Fruit fly (Drosophila melanogaster) whole organism, prepupa: ENCODE measurements around the gene AnxB9.
A peak's percentile ranks its signal among the peaks of the same experiment; 100 is the strongest.

Experiments used
- Blimp-1 ChIP-seq: fragments of 200-800 bp; sonication (Bioruptor generic); optimal IDR thresholded peaks from 3 replicates; lab custom pipeline; 2017; ENCODE audit warnings: missing biosample characterization, missing genetic modification characterization, mild to moderate bottlenecking, moderate library complexity, missing genetic modification reagents
- CG10631 ChIP-seq: fragments of 200-800 bp; sonication (Bioruptor generic); optimal IDR thresholded peaks from 2 replicates; lab custom pipeline; 2016; ENCODE audit warnings: missing biosample characterization, missing genetic modification characterization
- CG11294 ChIP-seq: fragments of 200-800 bp; sonication (Bioruptor generic); IDR thresholded peaks from 2 replicates; pipeline ENCODE4 v1.3.6; 2022; ENCODE audit warnings: missing biosample characterization, missing genetic modification characterization
- CG11762 ChIP-seq: fragments of 200-800 bp; sonication (Bioruptor generic); optimal IDR thresholded peaks from 3 replicates; lab custom pipeline; 2016; ENCODE audit warnings: missing biosample characterization, missing genetic modification characterization; ENCODE audit not compliant: insufficient read depth
- CG11902 ChIP-seq: fragments of 200-800 bp; sonication (Bioruptor generic); optimal IDR thresholded peaks from 3 replicates; lab custom pipeline; 2016; ENCODE audit warnings: missing biosample characterization, missing genetic modification characterization
- CG15336 ChIP-seq: fragments of 200-800 bp; sonication (Bioruptor generic); IDR thresholded peaks from 2 replicates; pipeline ENCODE4 v1.3.6; 2022; ENCODE audit warnings: missing biosample characterization, missing genetic modification characterization
- CG3032 ChIP-seq: fragments of 200-800 bp; optimal IDR thresholded peaks from 2 replicates; lab custom pipeline; 2019; ENCODE audit warnings: missing biosample characterization, mild to moderate bottlenecking, missing genetic modification characterization, moderate library complexity
- CG31627 ChIP-seq: fragments of 200-800 bp; sonication (Bioruptor generic); optimal IDR thresholded peaks from 3 replicates; lab custom pipeline; 2016; ENCODE audit warnings: missing biosample characterization, missing genetic modification characterization
- CG32006 ChIP-seq: fragments of 200-800 bp; sonication (Bioruptor generic); optimal IDR thresholded peaks from 3 replicates; lab custom pipeline; 2017; ENCODE audit warnings: missing biosample characterization, mild to moderate bottlenecking, missing genetic modification characterization
- CG34406 ChIP-seq: fragments of 200-800 bp; sonication (Bioruptor generic); optimal IDR thresholded peaks from 3 replicates; lab custom pipeline; 2016; ENCODE audit warnings: missing biosample characterization, missing genetic modification characterization
- CG3919 ChIP-seq: fragments of 200-800 bp; sonication (Bioruptor generic); optimal IDR thresholded peaks from 3 replicates; lab custom pipeline; 2016; ENCODE audit warnings: missing biosample characterization, missing genetic modification characterization
- CG4318 ChIP-seq: fragments of 200-800 bp; sonication (Bioruptor generic); optimal IDR thresholded peaks from 3 replicates; lab custom pipeline; 2017; ENCODE audit warnings: missing biosample characterization, mild to moderate bottlenecking, missing genetic modification characterization
- CG6163 ChIP-seq: fragments of 200-800 bp; sonication (Bioruptor generic); IDR thresholded peaks from 3 replicates; pipeline ENCODE4 v1.3.6; 2022; ENCODE audit warnings: missing biosample characterization, missing genetic modification characterization
- CG6276 ChIP-seq: fragments of 200-800 bp; sonication (Bioruptor generic); optimal IDR thresholded peaks from 2 replicates; lab custom pipeline; 2017; ENCODE audit warnings: missing biosample characterization, mild to moderate bottlenecking, missing genetic modification characterization
- CG6792 ChIP-seq: fragments of 200-800 bp; sonication (Bioruptor generic); optimal IDR thresholded peaks from 3 replicates; lab custom pipeline; 2016; ENCODE audit warnings: missing biosample characterization, missing genetic modification characterization
- CG6808 ChIP-seq: fragments of 200-800 bp; sonication (Bioruptor generic); optimal IDR thresholded peaks from 3 replicates; lab custom pipeline; 2017; ENCODE audit warnings: missing biosample characterization, missing genetic modification characterization, mild to moderate bottlenecking, moderate library complexity, missing genetic modification reagents
- CG7368 ChIP-seq: fragments of 200-800 bp; sonication (Bioruptor generic); optimal IDR thresholded peaks from 3 replicates; lab custom pipeline; 2016; ENCODE audit warnings: missing biosample characterization, missing genetic modification characterization
- CG8319 ChIP-seq: fragments of 200-800 bp; sonication (Bioruptor generic); optimal IDR thresholded peaks from 3 replicates; lab custom pipeline; 2016; ENCODE audit warnings: missing biosample characterization, missing genetic modification characterization
- CG8632 ChIP-seq: fragments of 200-800 bp; sonication (Bioruptor generic); optimal IDR thresholded peaks from 3 replicates; lab custom pipeline; 2016; ENCODE audit warnings: missing biosample characterization, missing genetic modification characterization
- Eip78C ChIP-seq: fragments of 200-800 bp; sonication (Bioruptor generic); peaks from one replicate; lab custom pipeline; 2016; ENCODE audit warnings: missing biosample characterization, missing genetic modification characterization
- Eip93F ChIP-seq: fragments of 200-800 bp; sonication (Bioruptor generic); optimal IDR thresholded peaks from 2 replicates; lab custom pipeline; 2016; ENCODE audit warnings: missing biosample characterization, mild to moderate bottlenecking, missing genetic modification characterization
- Ets21C ChIP-seq: fragments of 200-800 bp; sonication (Bioruptor generic); optimal IDR thresholded peaks from 3 replicates; lab custom pipeline; 2016; ENCODE audit warnings: missing biosample characterization, missing genetic modification characterization
- Ets96B ChIP-seq: fragments of 200-800 bp; optimal IDR thresholded peaks from 2 replicates; lab custom pipeline; 2019; ENCODE audit warnings: missing biosample characterization, mild to moderate bottlenecking, missing genetic modification characterization, moderate library complexity
- Gug ChIP-seq: fragments of 200-800 bp; sonication (Bioruptor generic); IDR thresholded peaks from 2 replicates; pipeline ENCODE4 v1.3.6; 2022; ENCODE audit warnings: missing biosample characterization, missing genetic modification characterization
- Hr38 ChIP-seq: sonication (Bioruptor generic); optimal IDR thresholded peaks from 2 replicates; lab custom pipeline; 2016; ENCODE audit warnings: missing biosample characterization, missing genetic modification characterization
- Hr39 ChIP-seq: fragments of 200-800 bp; sonication (Bioruptor generic); optimal IDR thresholded peaks from 2 replicates; lab custom pipeline; 2016; ENCODE audit warnings: missing biosample characterization, missing genetic modification characterization
- Hr4 ChIP-seq: fragments of 200-800 bp; sonication (Bioruptor generic); optimal IDR thresholded peaks from 3 replicates; lab custom pipeline; 2016; ENCODE audit warnings: missing biosample characterization, missing genetic modification characterization
- Lpt ChIP-seq: fragments of 200-800 bp; sonication (Bioruptor generic); optimal IDR thresholded peaks from 3 replicates; lab custom pipeline; 2016; ENCODE audit warnings: missing biosample characterization, missing genetic modification characterization
- Met ChIP-seq: fragments of 200-800 bp; sonication (Bioruptor generic); optimal IDR thresholded peaks from 3 replicates; lab custom pipeline; 2016; ENCODE audit warnings: missing biosample characterization, missing genetic modification characterization
- Sox14 ChIP-seq: fragments of 200-800 bp; sonication (Bioruptor generic); optimal IDR thresholded peaks from 3 replicates; lab custom pipeline; 2016; ENCODE audit warnings: missing biosample characterization, missing genetic modification characterization
- Sox15 ChIP-seq: fragments of 200-800 bp; sonication (Bioruptor generic); optimal IDR thresholded peaks from 3 replicates; lab custom pipeline; 2016; ENCODE audit warnings: missing biosample characterization, missing genetic modification characterization
- achi ChIP-seq: fragments of 200-800 bp; sonication (Bioruptor generic); optimal IDR thresholded peaks from 3 replicates; lab custom pipeline; 2016; ENCODE audit warnings: missing biosample characterization, missing genetic modification characterization
- acj6 ChIP-seq: fragments of 200-800 bp; sonication (Bioruptor generic); optimal IDR thresholded peaks from 3 replicates; lab custom pipeline; 2016; ENCODE audit warnings: missing biosample characterization, missing genetic modification characterization
- cyc ChIP-seq: fragments of 200-800 bp; sonication (Bioruptor generic); optimal IDR thresholded peaks from 3 replicates; lab custom pipeline; 2016; ENCODE audit warnings: missing biosample characterization, missing genetic modification characterization
- dac ChIP-seq: fragments of 200-800 bp; sonication (Bioruptor generic); optimal IDR thresholded peaks from 2 replicates; lab custom pipeline; 2017; ENCODE audit warnings: missing biosample characterization, mild to moderate bottlenecking, missing genetic modification characterization
- dsx ChIP-seq: fragments of 200-800 bp; optimal IDR thresholded peaks from 3 replicates; lab custom pipeline; 2019; ENCODE audit warnings: missing biosample characterization, mild to moderate bottlenecking, missing genetic modification characterization, moderate library complexity; ENCODE audit not compliant: poor library complexity, severe bottlenecking
- eg ChIP-seq: fragments of 200-800 bp; sonication (Bioruptor generic); IDR thresholded peaks from 3 replicates; pipeline ENCODE4 v1.3.6; 2022; ENCODE audit warnings: missing biosample characterization, missing genetic modification characterization
- esn ChIP-seq: fragments of 200-800 bp; sonication (Bioruptor generic); optimal IDR thresholded peaks from 2 replicates; lab custom pipeline; 2016; ENCODE audit warnings: missing biosample characterization, mild to moderate bottlenecking, missing genetic modification characterization, moderate library complexity
- fd85E ChIP-seq: fragments of 200-800 bp; sonication (Bioruptor generic); optimal IDR thresholded peaks from 3 replicates; lab custom pipeline; 2016; ENCODE audit warnings: missing biosample characterization, missing genetic modification characterization
- fkh ChIP-seq: fragments of 200-800 bp; sonication (Bioruptor generic); optimal IDR thresholded peaks from 3 replicates; lab custom pipeline; 2017; ENCODE audit warnings: missing biosample characterization, mild to moderate bottlenecking, missing genetic modification characterization, moderate library complexity
- lz ChIP-seq: fragments of 200-800 bp; sonication (Bioruptor generic); optimal IDR thresholded peaks from 3 replicates; lab custom pipeline; 2016; ENCODE audit warnings: missing biosample characterization, missing genetic modification characterization
- ss ChIP-seq, 2 experiments: fragments of 200-800 bp; sonication (Bioruptor generic); optimal IDR thresholded peaks; 2 replicates in 1 of 2; 3 replicates in 1 of 2; lab custom pipeline; 2017 to 2018; ENCODE audit warnings: mild to moderate bottlenecking in 2 of 2, missing biosample characterization in 2 of 2, missing genetic modification characterization in 2 of 2, moderate library complexity in 1 of 2
- svp ChIP-seq: fragments of 200-800 bp; sonication (Bioruptor generic); peaks from one replicate; lab custom pipeline; 2016; ENCODE audit warnings: missing biosample characterization, missing genetic modification characterization
- topi ChIP-seq: fragments of 200-800 bp; sonication (Bioruptor generic); optimal IDR thresholded peaks from 3 replicates; lab custom pipeline; 2016; ENCODE audit warnings: missing biosample characterization, missing genetic modification characterization
- vri ChIP-seq: fragments of 200-800 bp; sonication (Bioruptor generic); optimal IDR thresholded peaks from 3 replicates; lab custom pipeline; 2016; ENCODE audit warnings: missing biosample characterization, mild to moderate bottlenecking, missing genetic modification characterization

AnxB9 gene

dm6 chr3R:21065010-21065695 is at the start of gene AnxB9 (continued):
- TF ChIP-seq CG11902 (GFP tag; lab: Kevin White, UChicago) (no peak), CG7368 (GFP tag; lab: Kevin White, UChicago) (peak; percentile 6), vri (peak; percentile 80), CG4318 (GFP tag; lab: Kevin White, UChicago) (no peak), CG6163 (peak; percentile 44; the same call in 2 of the 3 replicates), CG11762 (GFP tag; lab: Kevin White, UChicago) (no peak), Eip93F (GFP tag; lab: Kevin White, UChicago) (no peak), CG32006 (no peak)

DNA sequence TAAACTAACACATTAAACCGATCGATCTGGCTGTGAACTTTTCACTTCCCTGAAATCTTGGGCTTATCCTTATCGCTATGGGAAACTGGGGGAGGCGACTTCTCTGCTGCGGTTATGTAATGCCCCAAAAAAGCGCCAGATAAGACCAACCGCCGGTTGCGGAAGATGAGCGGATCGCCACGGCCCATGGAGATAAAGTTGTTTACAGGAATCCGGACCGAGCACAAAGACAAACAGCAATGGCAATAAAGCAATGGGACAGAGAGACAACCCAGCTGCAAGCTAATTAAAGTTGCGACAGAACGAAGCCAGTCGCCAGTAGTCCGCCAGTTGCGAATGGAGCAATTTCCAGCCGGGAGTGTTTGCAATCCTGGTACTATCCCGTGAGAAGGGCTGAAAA is 49.4 kb upstream of the AnxB9 start, which contains the start of gene CG5697:
TSS of gene CG5697 (plus strand) at position 314 of the 400 bp plus-strand sequence.
- TF ChIP-seq Eip78C (GFP tag; lab: Kevin White, UChicago) (peak; percentile 72), fd85E (GFP tag; lab: Kevin White, UChicago) (no peak), svp (GFP tag; lab: Kevin White, UChicago) (peak; percentile 96), fkh (GFP tag; lab: Kevin White, UChicago) (peak; percentile 60), CG3919 (GFP tag; lab: Kevin White, UChicago) (peak; percentile 3), vri (peak; percentile 93), topi (GFP tag; lab: Kevin White, UChicago) (peak; percentile 13), Eip93F (GFP tag; lab: Kevin White, UChicago) (no peak)

- peak; percentile 1 for TF ChIP-seq dsx (GFP tag; lab: Kevin White, UChicago)
- TF ChIP-seq CG6808 (GFP tag; lab: Kevin White, UChicago) = peak; percentile 12
- TF ChIP-seq CG8319 = peak; percentile 17
- TF ChIP-seq Hr38 (GFP tag; lab: Kevin White, UChicago) = no peak
- TF ChIP-seq esn (GFP tag; lab: Kevin White, UChicago) = peak; percentile 50
- no peak for TF ChIP-seq achi
- TF ChIP-seq Met (GFP tag; lab: Kevin White, UChicago) = no peak
- TF ChIP-seq Lpt (GFP tag; lab: Kevin White, UChicago) = peak; percentile 47
- peak; percentile 16 for TF ChIP-seq Sox14 (GFP tag; lab: Kevin White, UChicago)
- TF ChIP-seq Ets96B (tag; lab: Kevin White, UChicago) = peak; percentile 68
- TF ChIP-seq Eip78C (GFP tag; lab: Kevin White, UChicago) = peak; percentile 47
- peak; percentile 39 for TF ChIP-seq CG10631 (GFP tag; lab: Kevin White, UChicago)
- peak; percentile 62 for TF ChIP-seq CG3032
- TF ChIP-seq CG31627 (GFP tag; lab: Kevin White, UChicago) = peak; percentile 45
- TF ChIP-seq CG15336 (GFP tag; lab: Robert Waterston, UW) = no peak
- TF ChIP-seq CG3919 (GFP tag; lab: Kevin White, UChicago) = peak; percentile 61
- no peak for TF ChIP-seq Hr4
- TF ChIP-seq CG11294 (GFP tag; lab: Robert Waterston, UW) = no peak
- TF ChIP-seq Sox15 (GFP tag; lab: Kevin White, UChicago) = no peak
- TF ChIP-seq dac (GFP tag; lab: Kevin White, UChicago) = no peak
- TF ChIP-seq Ets21C (GFP tag; lab: Kevin White, UChicago) = no peak
- peak; percentile 67 for TF ChIP-seq svp (GFP tag; lab: Kevin White, UChicago)
- TF ChIP-seq CG6276 (GFP tag; lab: Kevin White, UChicago) = peak; percentile 19
- TF ChIP-seq CG11902 (GFP tag; lab: Kevin White, UChicago) = peak; percentile 52
- peak; percentile 57 for TF ChIP-seq Gug
- peak; percentile 53 for TF ChIP-seq lz (GFP tag; lab: Kevin White, UChicago)
- TF ChIP-seq acj6 (GFP tag; lab: Kevin White, UChicago) = no peak
- no peak for TF ChIP-seq Eip93F (GFP tag; lab: Kevin White, UChicago)
- TF ChIP-seq ss (GFP tag; optimal IDR thresholded peaks at IDR 0.05; lab: Kevin White, UChicago) = peak in 1 of 2 experiments; percentile 40
- no peak for TF ChIP-seq CG8632
- peak; percentile 65 for TF ChIP-seq cyc (GFP tag; lab: Kevin White, UChicago)
- TF ChIP-seq eg (GFP tag; lab: Robert Waterston, UW) = peak; percentile 79
- TF ChIP-seq Blimp-1 (GFP tag; lab: Kevin White, UChicago) = no peak
- peak; percentile 39 for TF ChIP-seq Hr39 (GFP tag; lab: Kevin White, UChicago)
- TF ChIP-seq CG34406 (GFP tag; lab: Kevin White, UChicago) = no peak
- peak; percentile 14 for TF ChIP-seq CG6792
- TF ChIP-seq topi (GFP tag; lab: Kevin White, UChicago) = peak; percentile 51
These were observed 47.5 kb upstream of the AnxB9 start, which contains the start of gene Rlip for dm6 chr3R:21017464-21018080. TSS of gene Rlip (plus strand) at chr3R:21017684.
